Comparison of ENCODE assay signal across 2 fruit fly cellular contexts in genomic region chr3R:26027903-26028302, dm6.
TF ChIP-seq lines count a peak whose summit lies in the region.

No protein-coding gene starts in this region.

- TF ChIP-seq CTCF in whole organism, embryonic (GFP tag; optimal IDR thresholded peaks at IDR 0.05; lab: Kevin White, UChicago), result no peak

TF ChIP-seq in whole organism, 6 proteins besides CTCF, POLR2A, EP300 and RAD21:
- peak; percentile 1 for TF ChIP-seq Dll (optimal IDR thresholded peaks at IDR 0.05; lab: Kevin White, UChicago)
- no peak for TF ChIP-seq EcR (GFP tag; optimal IDR thresholded peaks at IDR 0.05; lab: Kevin White, UChicago)

TF ChIP-seq in whole organism, embryonic, 481 proteins besides CTCF, POLR2A, EP300 and RAD21:
- no peak for TF ChIP-seq CG3847 (GFP tag; IDR thresholded peaks at IDR 0.05; lab: Robert Waterston, UW)
- TF ChIP-seq sens (GFP tag; lab: Kevin White, UChicago), result peak; percentile 18
- peak; percentile 35 for TF ChIP-seq CG15479 (GFP tag; optimal IDR thresholded peaks at IDR 0.05; lab: Kevin White, UChicago)
- 0 out of 2 replicates have a peak, but pooled peaks have one; percentile 8 for TF ChIP-seq CG10959 (GFP tag; IDR thresholded peaks at IDR 0.05; lab: Robert Waterston, UW)
- peak in 1 of 2 experiments; percentile 4 for TF ChIP-seq tll (GFP tag; optimal IDR thresholded peaks at IDR 0.05; lab: Kevin White, UChicago)
- TF ChIP-seq kni (GFP tag; optimal IDR thresholded peaks at IDR 0.05; lab: Kevin White, UChicago), result peak; percentile 71
- TF ChIP-seq CG10654 (GFP tag; optimal IDR thresholded peaks at IDR 0.05; lab: Kevin White, UChicago), result no peak
- 0 out of 2 replicates have a peak, but pooled peaks have one; percentile 7 for TF ChIP-seq lmd (GFP tag; IDR thresholded peaks at IDR 0.05; lab: Robert Waterston, UW)
- no peak for TF ChIP-seq nom (GFP tag; optimal IDR thresholded peaks at IDR 0.05; lab: Kevin White, UChicago)
- TF ChIP-seq zen (tag; optimal IDR thresholded peaks at IDR 0.05; lab: Kevin White, UChicago), result peak; percentile 25
- TF ChIP-seq dm (GFP tag; optimal IDR thresholded peaks at IDR 0.05; lab: Kevin White, UChicago), result peak; percentile 29
- TF ChIP-seq D (optimal IDR thresholded peaks at IDR 0.05; lab: Kevin White, UChicago), result peak; percentile 31
- TF ChIP-seq D (GFP tag; optimal IDR thresholded peaks at IDR 0.05; lab: Kevin White, UChicago), result no peak
- TF ChIP-seq CG9727 (GFP tag; optimal IDR thresholded peaks at IDR 0.05; lab: Kevin White, UChicago), result no peak
- TF ChIP-seq Lhr (GFP tag; optimal IDR thresholded peaks at IDR 0.05; lab: Kevin White, UChicago), result no peak
- no peak for TF ChIP-seq sug (tag; optimal IDR thresholded peaks at IDR 0.05; lab: Kevin White, UChicago)
- peak; percentile 84 for TF ChIP-seq twi (tag; optimal IDR thresholded peaks at IDR 0.05; lab: Kevin White, UChicago)
- peak in 1 of 3 experiments; percentile 56 for TF ChIP-seq Stat92E (GFP tag; optimal IDR thresholded peaks at IDR 0.05; lab: Kevin White, UChicago)
- no peak for TF ChIP-seq CG16863 (GFP tag; optimal IDR thresholded peaks at IDR 0.05; lab: Kevin White, UChicago)
- peak; percentile 72 for TF ChIP-seq crol (GFP tag; IDR thresholded peaks at IDR 0.05; lab: Robert Waterston, UW)
- TF ChIP-seq Kr (GFP tag; optimal IDR thresholded peaks at IDR 0.05; lab: Kevin White, UChicago), result peak; percentile 46
- TF ChIP-seq chn (GFP tag; optimal IDR thresholded peaks at IDR 0.05; lab: Kevin White, UChicago), result peak; percentile 18
